Fruit fly (Drosophila melanogaster): ENCODE data around the gene EMC4.

Gene EMC4

DNA sequence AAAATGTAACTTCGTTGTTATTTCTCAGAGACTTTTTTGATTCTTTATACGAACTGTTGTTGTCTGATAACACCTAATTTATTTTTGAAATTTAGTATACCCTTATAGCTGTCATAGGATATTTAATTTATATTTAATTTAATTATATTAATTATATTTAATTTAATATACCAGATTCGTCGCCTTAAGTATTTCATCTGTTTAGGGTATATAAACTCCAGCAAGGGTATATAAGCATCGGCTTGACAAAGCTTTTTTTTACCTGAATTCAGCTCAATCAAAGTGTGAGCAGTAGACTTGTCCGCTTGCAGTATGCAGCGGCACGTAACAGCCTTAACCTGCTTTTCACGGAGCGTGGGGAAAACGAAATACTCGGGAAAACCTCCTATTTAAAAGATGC lies 15.6 kb upstream of the EMC4 start (continued):
- no peak for TF ChIP-seq CG3995 (GFP tag; optimal IDR thresholded peaks at IDR 0.05)
- TF ChIP-seq fd96Cb (tag; optimal IDR thresholded peaks at IDR 0.05) = peak; percentile 20
- TF ChIP-seq CG8290 (GFP tag; optimal IDR thresholded peaks at IDR 0.05) = no peak
- TF ChIP-seq CG8290 (tag; optimal IDR thresholded peaks at IDR 0.05) = no peak
- TF ChIP-seq CG3281 (GFP tag; optimal IDR thresholded peaks at IDR 0.05) = no peak
- no peak for TF ChIP-seq pho (GFP tag; optimal IDR thresholded peaks at IDR 0.05)
- TF ChIP-seq vvl (GFP tag; IDR thresholded peaks at IDR 0.05) = no peak; the same call in 1 of the 2 replicates
- TF ChIP-seq ATbp (GFP tag; optimal IDR thresholded peaks at IDR 0.05) = no peak
- 0 out of 3 replicates have a peak, but pooled peaks have one; percentile 10 for TF ChIP-seq CG2199 (GFP tag; IDR thresholded peaks at IDR 0.05)
- no peak for TF ChIP-seq CG14050 (GFP tag; IDR thresholded peaks at IDR 0.05)
- TF ChIP-seq jigr1 (GFP tag; IDR thresholded peaks at IDR 0.05) = no peak
- no peak for TF ChIP-seq Fer3 (tag; optimal IDR thresholded peaks at IDR 0.05)
- TF ChIP-seq chn (GFP tag; optimal IDR thresholded peaks at IDR 0.05) = no peak
- TF ChIP-seq CG13424 (tag; optimal IDR thresholded peaks at IDR 0.05) = peak; percentile 9
- no peak for TF ChIP-seq CG18764 (GFP tag; optimal IDR thresholded peaks at IDR 0.05)
- peak; percentile 11 for TF ChIP-seq CG9437 (GFP tag; optimal IDR thresholded peaks at IDR 0.05)
- no peak for TF ChIP-seq dan (GFP tag; IDR thresholded peaks at IDR 0.05)
- TF ChIP-seq Ssrp (tag; optimal IDR thresholded peaks at IDR 0.05) = peak; percentile 5
- TF ChIP-seq Hr3 (GFP tag; optimal IDR thresholded peaks at IDR 0.05) = no peak
- no peak for TF ChIP-seq Camta (GFP tag; optimal IDR thresholded peaks at IDR 0.05)
- TF ChIP-seq dmrt99B (tag; optimal IDR thresholded peaks at IDR 0.05) = peak; percentile 16
- peak; percentile 5 for TF ChIP-seq CG12391 (tag; optimal IDR thresholded peaks at IDR 0.05)
- no peak for TF ChIP-seq CG11560 (tag; IDR thresholded peaks at IDR 0.05)
- peak; percentile 38 for TF ChIP-seq tap (tag; optimal IDR thresholded peaks at IDR 0.05)
- TF ChIP-seq CG17802 (tag; optimal IDR thresholded peaks at IDR 0.05) = no peak
- TF ChIP-seq E2f1 (GFP tag; IDR thresholded peaks at IDR 0.05) = no peak
- TF ChIP-seq CG7556 (GFP tag; optimal IDR thresholded peaks at IDR 0.05) = no peak
- 0 out of 3 replicates have a peak, but pooled peaks have one; percentile 22 for TF ChIP-seq zfh1 (GFP tag; IDR thresholded peaks at IDR 0.05)
- no peak for TF ChIP-seq Lim3 (GFP tag; IDR thresholded peaks at IDR 0.05)
- TF ChIP-seq Sox102F (GFP tag; optimal IDR thresholded peaks at IDR 0.05) = peak; percentile 25
- TF ChIP-seq Taf1 (GFP tag; IDR thresholded peaks at IDR 0.05) = no peak
- TF ChIP-seq trem (tag; optimal IDR thresholded peaks at IDR 0.05) = no peak
- peak; percentile 36 for TF ChIP-seq CG11504 (tag; optimal IDR thresholded peaks at IDR 0.05)

DNA sequence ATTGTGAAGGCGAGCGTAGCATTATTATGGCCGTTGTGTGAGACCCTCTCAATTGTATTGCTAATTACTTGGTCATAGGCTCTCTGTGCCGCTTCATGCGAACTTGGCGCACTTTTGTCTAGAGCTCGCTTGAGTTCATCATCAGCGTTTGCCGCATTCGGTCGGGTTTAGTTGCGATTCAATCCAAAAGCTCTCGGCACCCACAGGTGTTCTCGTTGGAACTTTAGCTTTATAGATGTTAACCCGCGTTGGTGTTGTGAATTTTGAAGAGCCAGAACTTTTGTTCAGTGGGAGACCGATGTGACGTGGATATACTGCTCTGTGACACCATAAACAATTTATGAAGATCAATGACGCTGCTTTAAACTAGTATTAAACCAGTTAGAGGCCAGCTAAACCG lies 12.9 kb upstream of the EMC4 start, which contains the start of gene slif:
TSS of gene slif (plus strand) at position 132 of the 400 bp plus-strand sequence.
- TF ChIP-seq Scr (GFP tag; IDR thresholded peaks at IDR 0.05; ENCODE audit: partially characterized antibody) (no peak), chinmo (GFP tag; IDR thresholded peaks at IDR 0.05; ENCODE audit: partially characterized antibody) (peak; percentile 83; the same call in 2 of the 4 replicates), jumu (GFP tag; optimal IDR thresholded peaks at IDR 0.05) (no peak), Bdp1 (GFP tag; optimal IDR thresholded peaks at IDR 0.05) (no peak), CG15601 (tag; optimal IDR thresholded peaks at IDR 0.05) (no peak), CG4707 (GFP tag; optimal IDR thresholded peaks at IDR 0.05) (no peak), Med (GFP tag) (peak; percentile 73), CG13894 (tag; optimal IDR thresholded peaks at IDR 0.05) (peak; percentile 40), zfh2 (GFP tag; optimal IDR thresholded peaks at IDR 0.05) (no peak), da (GFP tag; optimal IDR thresholded peaks at IDR 0.05) (no peak), CG16779 (GFP tag; IDR thresholded peaks at IDR 0.05) (0 out of 2 replicates have a peak, but pooled peaks have one; percentile 23), CG12769 (tag; optimal IDR thresholded peaks at IDR 0.05) (peak; percentile 53), Max (GFP tag; optimal IDR thresholded peaks at IDR 0.05) (no peak)
